Worm (Caenorhabditis elegans): ENCODE data around the gene aman-2.

ce11 chrV:11964723-11965122, 31.7 kb upstream of the aman-2 start, which contains the start of gene F58H1.7:
- TF ChIP-seq hmg-11 (tag; optimal IDR thresholded peaks at IDR 0.05) (no peak), ceh-82 (tag; optimal IDR thresholded peaks at IDR 0.05) (no peak), unc-39 (tag; optimal IDR thresholded peaks at IDR 0.05) (no peak), nhr-76 (tag; optimal IDR thresholded peaks at IDR 0.05) (no peak), elt-1 (tag; optimal IDR thresholded peaks at IDR 0.05) (no peak), ceh-28 (tag; optimal IDR thresholded peaks at IDR 0.05) (no peak), pqm-1 (tag; optimal IDR thresholded peaks at IDR 0.05) (no peak), nhr-237 (tag; optimal IDR thresholded peaks at IDR 0.05) (no peak)
